Fruit fly (Drosophila melanogaster) whole organism, pupa: ENCODE results near the gene CG14355.

Experiments used
- CG10348 ChIP-seq: fragments of 200-800 bp; sonication (Bioruptor generic); IDR thresholded peaks from 2 replicates; pipeline ENCODE4 v1.3.6; 2022; ENCODE audit warnings: missing biosample characterization, missing genetic modification characterization
- CG12605 ChIP-seq: fragments of 200-800 bp; sonication (Bioruptor generic); IDR thresholded peaks from 2 replicates; pipeline ENCODE4 v1.3.6; 2022; ENCODE audit warnings: missing biosample characterization, missing genetic modification characterization
- CG13204 ChIP-seq: fragments of 200-800 bp; sonication (Bioruptor generic); optimal IDR thresholded peaks from 2 replicates; lab custom pipeline; 2018; ENCODE audit warnings: missing biosample characterization, mild to moderate bottlenecking, missing genetic modification characterization, moderate library complexity
- CG15710 ChIP-seq: fragments of 200-800 bp; sonication (Bioruptor generic); optimal IDR thresholded peaks from 2 replicates; lab custom pipeline; 2018; ENCODE audit warnings: missing biosample characterization, mild to moderate bottlenecking, missing genetic modification characterization, moderate library complexity
- CG17806 ChIP-seq: fragments of 200-800 bp; sonication (Bioruptor generic); optimal IDR thresholded peaks from 2 replicates; lab custom pipeline; 2018; ENCODE audit warnings: missing biosample characterization, mild to moderate bottlenecking, missing genetic modification characterization, moderate library complexity
- CG32121 ChIP-seq: fragments of 200-800 bp; sonication (Bioruptor generic); IDR thresholded peaks from 2 replicates; pipeline ENCODE4 v1.3.6; 2022; ENCODE audit warnings: missing biosample characterization, missing genetic modification characterization
- CG9948 ChIP-seq: fragments of 200-800 bp; sonication (Bioruptor generic); optimal IDR thresholded peaks from 2 replicates; lab custom pipeline; 2018; ENCODE audit warnings: missing biosample characterization, mild to moderate bottlenecking, missing genetic modification characterization, moderate library complexity
- D1 ChIP-seq: fragments of 200-800 bp; sonication (Bioruptor generic); optimal IDR thresholded peaks from 2 replicates; lab custom pipeline; 2018; ENCODE audit warnings: missing biosample characterization, mild to moderate bottlenecking, missing genetic modification characterization, moderate library complexity
- EcR ChIP-seq: fragments of 200-800 bp; sonication (Bioruptor generic); optimal IDR thresholded peaks from 3 replicates; lab custom pipeline; 2019; ENCODE audit warnings: missing biosample characterization, missing genetic modification characterization, mild to moderate bottlenecking, moderate library complexity, missing genetic modification reagents
- Ets98B ChIP-seq: fragments of 200-800 bp; sonication (Bioruptor generic); IDR thresholded peaks from 2 replicates; pipeline ENCODE4 v1.3.6; 2022; ENCODE audit warnings: missing biosample characterization, missing genetic modification characterization
- Snoo ChIP-seq: fragments of 200-800 bp; sonication (Bioruptor generic); optimal IDR thresholded peaks from 3 replicates; lab custom pipeline; 2017; ENCODE audit warnings: missing biosample characterization, mild to moderate bottlenecking, missing genetic modification characterization, inconsistent platforms
- fd96Ca ChIP-seq: fragments of 200-800 bp; sonication (Bioruptor generic); IDR thresholded peaks from 3 replicates; pipeline ENCODE4 v1.3.6; 2022; ENCODE audit warnings: missing biosample characterization, missing genetic modification characterization
- rn ChIP-seq: fragments of 200-800 bp; sonication (Bioruptor generic); IDR thresholded peaks from 2 replicates; pipeline ENCODE4 v1.3.6; 2022; ENCODE audit warnings: missing biosample characterization, missing genetic modification characterization

DNA sequence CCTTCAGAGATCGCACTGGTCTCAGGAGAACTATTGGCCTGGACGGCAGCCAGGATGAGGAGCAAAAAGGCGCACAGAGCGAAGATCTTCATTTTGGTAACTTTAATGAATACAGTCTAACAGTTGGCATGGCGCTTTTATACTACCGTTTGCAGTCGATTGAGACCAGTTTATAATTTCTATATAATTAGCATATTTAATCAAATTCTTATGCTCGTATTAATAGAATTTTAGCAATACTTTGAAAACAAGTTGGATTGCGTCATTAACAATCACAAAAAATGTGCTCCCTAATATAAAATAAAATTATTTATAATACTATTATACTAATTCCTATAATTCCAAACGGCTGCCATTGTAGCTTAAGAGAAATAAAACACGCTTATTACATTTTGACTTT is 2.6 kb upstream of the CG14355 start, which contains the start of gene CG44215:
- TF ChIP-seq D1 (tag; lab: Kevin White, UChicago): no peak
- no peak for TF ChIP-seq CG32121 (GFP tag; lab: Robert Waterston, UW)
- no peak for TF ChIP-seq CG12605 (GFP tag; lab: Robert Waterston, UW)
- no peak for TF ChIP-seq CG15710
- TF ChIP-seq CG10348 (GFP tag; lab: Robert Waterston, UW): no peak
- TF ChIP-seq Snoo (tag; lab: Kevin White, UChicago): no peak
- TF ChIP-seq Ets98B (GFP tag; lab: Robert Waterston, UW): no peak
- no peak for TF ChIP-seq fd96Ca (GFP tag; lab: Robert Waterston, UW)
- no peak for TF ChIP-seq EcR
- TF ChIP-seq rn (GFP tag; lab: Robert Waterston, UW): no peak
- no peak for TF ChIP-seq CG17806 (tag; lab: Kevin White, UChicago)
- no peak for TF ChIP-seq CG13204 (GFP tag; lab: Kevin White, UChicago)
- TF ChIP-seq CG9948 (tag; lab: Kevin White, UChicago): no peak
